Worm (Caenorhabditis elegans) whole organism, L4 larva: ENCODE results near the gene unc-79.

Source experiments
- ama-1 ChIP-seq: fragments of 150-350 bp; optimal IDR thresholded peaks from 2 replicates; lab custom pipeline; 2014; ENCODE audit warnings: inconsistent platforms, mixed read lengths
- arid-1 ChIP-seq: fragments of 200-800 bp; sonication (Bioruptor generic); conservative IDR thresholded peaks from 2 replicates; pipeline ENCODE4 v1.3.6; 2022; ENCODE audit warnings: missing genetic modification reagents, missing genetic modification characterization, missing compliant biosample characterization
- cey-2 ChIP-seq: sonication (generic microtip); optimal IDR thresholded peaks from 3 replicates; lab custom pipeline; 2017; ENCODE audit warnings: missing genetic modification characterization, mild to moderate bottlenecking, missing compliant biosample characterization, antibody characterized with exemption, borderline replicate concordance; ENCODE audit not compliant: insufficient read depth
- dve-1 ChIP-seq: sonication (generic microtip); optimal IDR thresholded peaks from 2 replicates; lab custom pipeline; 2017; ENCODE audit warnings: antibody characterized with exemption, mild to moderate bottlenecking, missing genetic modification characterization, missing compliant biosample characterization; ENCODE audit not compliant: insufficient read depth
- lin-29 ChIP-seq: fragments of 200-800 bp; sonication (Bioruptor generic); IDR thresholded peaks from 2 replicates; pipeline ENCODE4 v1.3.6; 2022; ENCODE audit warnings: missing genetic modification reagents, missing genetic modification characterization, missing compliant biosample characterization
- lir-3 ChIP-seq: sonication (generic microtip); optimal IDR thresholded peaks from 2 replicates; lab custom pipeline; 2016; ENCODE audit warnings: mild to moderate bottlenecking, missing genetic modification characterization, missing compliant biosample characterization
- nhr-28 ChIP-seq: fragments of 150-350 bp; optimal IDR thresholded peaks from 2 replicates; lab custom pipeline; 2014; ENCODE audit warnings: missing biosample characterization, missing genetic modification characterization

ce11 chrIII:4039775-4040174 lies 26.7 kb upstream of the unc-79 start:
- no peak for TF ChIP-seq cey-2 (tag; lab: Kevin White, UChicago)
- peak; percentile 69 for TF ChIP-seq dve-1 (tag; lab: Kevin White, UChicago)
- TF ChIP-seq lin-29 (GFP tag; lab: Robert Waterston, UW) = no peak
- peak; percentile 79 for TF ChIP-seq nhr-28
- no peak for TF ChIP-seq ama-1 (lab: Kevin White, UChicago)
- TF ChIP-seq lir-3 = no peak
- no peak for TF ChIP-seq arid-1 (GFP tag; lab: Robert Waterston, UW)
